Fruit fly (Drosophila melanogaster) whole organism, embryonic: ENCODE data around the gene bin.

Source experiments
- CG10321 ChIP-seq: fragments of 200-800 bp; sonication (Bioruptor generic); IDR thresholded peaks from 2 replicates; pipeline ENCODE4 v1.3.6; 2022; ENCODE audit warnings: missing biosample characterization, missing genetic modification characterization
- CG11504 ChIP-seq: fragments of 200-800 bp; sonication (Bioruptor generic); optimal IDR thresholded peaks from 3 replicates; lab custom pipeline; 2019; ENCODE audit warnings: missing biosample characterization, mild to moderate bottlenecking, missing genetic modification characterization, moderate library complexity
- CG12391 ChIP-seq: fragments of 200-800 bp; sonication (Bioruptor generic); optimal IDR thresholded peaks from 3 replicates; lab custom pipeline; 2018; ENCODE audit warnings: missing biosample characterization, mild to moderate bottlenecking, missing genetic modification characterization, moderate library complexity
- CG13287 ChIP-seq: fragments of 200-800 bp; sonication (Bioruptor generic); IDR thresholded peaks from 2 replicates; pipeline ENCODE4 v1.3.6; 2022; ENCODE audit warnings: missing biosample characterization, missing genetic modification characterization; ENCODE audit not compliant: partially characterized antibody
- CG15514 ChIP-seq: fragments of 200-800 bp; sonication (Bioruptor generic); optimal IDR thresholded peaks from 3 replicates; lab custom pipeline; 2017; ENCODE audit warnings: missing biosample characterization, missing genetic modification characterization, mild to moderate bottlenecking, moderate library complexity, missing genetic modification reagents
- CG17359 ChIP-seq: fragments of 200-800 bp; sonication (Bioruptor generic); optimal IDR thresholded peaks from 3 replicates; lab custom pipeline; 2018; ENCODE audit warnings: missing biosample characterization, mild to moderate bottlenecking, missing genetic modification characterization, moderate library complexity
- CG17568 ChIP-seq: fragments of 200-800 bp; sonication (Bioruptor generic); optimal IDR thresholded peaks from 2 replicates; lab custom pipeline; 2018; ENCODE audit warnings: missing biosample characterization, mild to moderate bottlenecking, missing genetic modification characterization, moderate library complexity
- CG18262 ChIP-seq: fragments of 200-800 bp; optimal IDR thresholded peaks from 3 replicates; lab custom pipeline; 2019; ENCODE audit warnings: missing biosample characterization, mild to moderate bottlenecking, missing genetic modification characterization, moderate library complexity
- CG2199 ChIP-seq: fragments of 200-800 bp; sonication (Bioruptor generic); IDR thresholded peaks from 3 replicates; pipeline ENCODE4 v1.3.6; 2022; ENCODE audit warnings: missing biosample characterization, missing genetic modification characterization
- CG34422 ChIP-seq: fragments of 200-800 bp; sonication (Bioruptor generic); IDR thresholded peaks from 3 replicates; pipeline ENCODE4 v1.3.6; 2022; ENCODE audit warnings: missing biosample characterization, missing genetic modification characterization
- CG6175 ChIP-seq: fragments of 200-800 bp; sonication (Bioruptor generic); IDR thresholded peaks from 3 replicates; pipeline ENCODE4 v1.3.6; 2022; ENCODE audit warnings: missing biosample characterization, missing genetic modification characterization
- CG7372 ChIP-seq: fragments of 200-800 bp; sonication (Bioruptor generic); IDR thresholded peaks from 2 replicates; pipeline ENCODE4 v1.3.6; 2022; ENCODE audit warnings: missing biosample characterization, missing genetic modification characterization
- CG7839 ChIP-seq: fragments of 200-800 bp; sonication (Bioruptor generic); optimal IDR thresholded peaks from 3 replicates; lab custom pipeline; 2018; ENCODE audit warnings: missing biosample characterization, mild to moderate bottlenecking, missing genetic modification characterization, moderate library complexity
- CG7928 ChIP-seq: fragments of 200-800 bp; sonication (Bioruptor generic); optimal IDR thresholded peaks from 2 replicates; lab custom pipeline; 2017; ENCODE audit warnings: missing biosample characterization, mild to moderate bottlenecking, missing genetic modification characterization
- CG9932 ChIP-seq: fragments of 200-800 bp; sonication (Bioruptor generic); IDR thresholded peaks from 2 replicates; pipeline ENCODE4 v1.3.6; 2022; ENCODE audit warnings: missing biosample characterization, missing genetic modification characterization
- CTCF ChIP-seq: fragments of 200-800 bp; sonication (Bioruptor generic); optimal IDR thresholded peaks from 2 replicates; lab custom pipeline; 2017; ENCODE audit warnings: missing biosample characterization, mild to moderate bottlenecking, missing genetic modification characterization, moderate library complexity
- D ChIP-seq, 2 experiments: fragments of 200-800 bp in 1 of 2; fragments of >200 bp in 1 of 2; sonication (Bioruptor generic) in 1 of 2; optimal IDR thresholded peaks; 2 replicates in 1 of 2; 3 replicates in 1 of 2; lab custom pipeline; 2017; ENCODE audit warnings: mild to moderate bottlenecking in 1 of 2, missing biosample characterization in 1 of 2, missing genetic modification characterization in 1 of 2, missing genetic modification reagents in 1 of 2
- Dad ChIP-seq: fragments of 200-800 bp; sonication (Bioruptor generic); optimal IDR thresholded peaks from 3 replicates; lab custom pipeline; 2016; ENCODE audit warnings: missing biosample characterization, missing genetic modification characterization
- Deaf1 ChIP-seq: fragments of 200-800 bp; optimal IDR thresholded peaks from 3 replicates; lab custom pipeline; 2019; ENCODE audit warnings: missing biosample characterization, mild to moderate bottlenecking, missing genetic modification characterization, moderate library complexity
- Fer1 ChIP-seq: fragments of 200-800 bp; sonication (Bioruptor generic); optimal IDR thresholded peaks from 2 replicates; lab custom pipeline; 2017; ENCODE audit warnings: missing biosample characterization, mild to moderate bottlenecking, missing genetic modification characterization
- Hr3 ChIP-seq: fragments of 200-800 bp; sonication (Bioruptor generic); optimal IDR thresholded peaks from 3 replicates; lab custom pipeline; 2016; ENCODE audit warnings: missing biosample characterization, missing genetic modification characterization
- Jarid2 ChIP-seq: fragments of 200-800 bp; sonication (Bioruptor generic); optimal IDR thresholded peaks from 3 replicates; lab custom pipeline; 2017; ENCODE audit warnings: mild to moderate bottlenecking, missing biosample characterization, missing genetic modification reagents, missing genetic modification characterization
- Lim3 ChIP-seq: fragments of 200-800 bp; sonication (Bioruptor generic); IDR thresholded peaks from 2 replicates; pipeline ENCODE4 v1.3.6; 2022; ENCODE audit warnings: missing biosample characterization, missing genetic modification characterization
- Med ChIP-seq: fragments of 200-800 bp; sonication (Bioruptor generic); peaks from one replicate; lab custom pipeline; 2016; ENCODE audit warnings: missing biosample characterization, missing genetic modification characterization, mild to moderate bottlenecking, inconsistent platforms, moderate library complexity
- Meics ChIP-seq: fragments of 200-800 bp; sonication (Bioruptor generic); optimal IDR thresholded peaks from 2 replicates; lab custom pipeline; 2017; ENCODE audit warnings: missing biosample characterization, mild to moderate bottlenecking, missing genetic modification characterization
- Oli ChIP-seq: fragments of 200-800 bp; sonication (Bioruptor generic); optimal IDR thresholded peaks from 2 replicates; lab custom pipeline; 2018; ENCODE audit warnings: missing biosample characterization, mild to moderate bottlenecking, missing genetic modification characterization, moderate library complexity
- PHDP ChIP-seq: fragments of 200-800 bp; sonication (Bioruptor generic); optimal IDR thresholded peaks from 3 replicates; lab custom pipeline; 2018; ENCODE audit warnings: missing biosample characterization, mild to moderate bottlenecking, missing genetic modification characterization, moderate library complexity
- Scr ChIP-seq: fragments of 200-800 bp; sonication (Bioruptor generic); IDR thresholded peaks from 2 replicates; pipeline ENCODE4 v1.3.6; 2022; ENCODE audit warnings: missing biosample characterization, missing genetic modification characterization; ENCODE audit not compliant: partially characterized antibody
- Taf1 ChIP-seq: fragments of 200-800 bp; sonication (Bioruptor generic); IDR thresholded peaks from 2 replicates; pipeline ENCODE4 v1.3.6; 2022; ENCODE audit warnings: missing biosample characterization, missing genetic modification characterization
- abd-A ChIP-seq: fragments of 200-800 bp; sonication (Bioruptor generic); optimal IDR thresholded peaks from 3 replicates; lab custom pipeline; 2019; ENCODE audit warnings: missing biosample characterization, mild to moderate bottlenecking, missing genetic modification characterization, moderate library complexity
- amos ChIP-seq: fragments of 200-800 bp; sonication (Bioruptor generic); IDR thresholded peaks from 2 replicates; pipeline ENCODE4 v1.3.6; 2022; ENCODE audit warnings: missing biosample characterization, missing genetic modification characterization; ENCODE audit not compliant: partially characterized antibody
- ase ChIP-seq: fragments of 200-800 bp; sonication (Bioruptor generic); IDR thresholded peaks from 3 replicates; pipeline ENCODE4 v1.3.6; 2022; ENCODE audit warnings: missing biosample characterization, missing genetic modification characterization
- ato ChIP-seq: fragments of 200-800 bp; sonication (Bioruptor generic); IDR thresholded peaks from 2 replicates; pipeline ENCODE4 v1.3.6; 2022; ENCODE audit warnings: missing biosample characterization, missing genetic modification characterization; ENCODE audit not compliant: partially characterized antibody
- chm ChIP-seq: fragments of 200-800 bp; sonication (Bioruptor generic); IDR thresholded peaks from 2 replicates; pipeline ENCODE4 v1.3.6; 2022; ENCODE audit warnings: missing biosample characterization, missing genetic modification characterization
- dpn ChIP-seq, 2 experiments: fragments of 200-800 bp; sonication (Bioruptor generic); optimal IDR thresholded peaks; 3 replicates each; lab custom pipeline; 2016; ENCODE audit warnings: missing biosample characterization in 2 of 2, missing genetic modification characterization in 2 of 2
- esg ChIP-seq: fragments of 200-800 bp; sonication (Bioruptor generic); conservative IDR thresholded peaks from 2 replicates; pipeline ENCODE4 v1.3.6; 2022; ENCODE audit warnings: missing biosample characterization, missing genetic modification characterization
- gem ChIP-seq: fragments of 200-800 bp; sonication (Bioruptor generic); optimal IDR thresholded peaks from 2 replicates; lab custom pipeline; 2019; ENCODE audit warnings: missing biosample characterization, mild to moderate bottlenecking, missing genetic modification characterization, moderate library complexity
- ham ChIP-seq: fragments of 200-800 bp; sonication (Bioruptor generic); IDR thresholded peaks from 2 replicates; pipeline ENCODE4 v1.3.6; 2022; ENCODE audit warnings: missing biosample characterization, missing genetic modification characterization
- lov ChIP-seq, 2 experiments: fragments of 200-800 bp in 1 of 2; fragments of >200 bp in 1 of 2; sonication (Bioruptor generic) in 1 of 2; IDR thresholded peaks in 1 of 2; optimal IDR thresholded peaks in 1 of 2; 2 replicates in 1 of 2; 3 replicates in 1 of 2; pipeline versions ENCODE4 v1.3.6 to Lab custom; 2017 to 2022; ENCODE audit warnings: missing biosample characterization in 1 of 2, missing genetic modification characterization in 1 of 2
- mam ChIP-seq: fragments of 200-800 bp; sonication (Bioruptor generic); optimal IDR thresholded peaks from 3 replicates; lab custom pipeline; 2016; ENCODE audit warnings: missing biosample characterization, missing genetic modification characterization
- nau ChIP-seq: fragments of 200-800 bp; sonication (Bioruptor generic); optimal IDR thresholded peaks from 3 replicates; lab custom pipeline; 2017; ENCODE audit warnings: missing biosample characterization, mild to moderate bottlenecking, missing genetic modification characterization, missing genetic modification reagents
- nmo ChIP-seq: fragments of 200-800 bp; sonication (Bioruptor generic); optimal IDR thresholded peaks from 2 replicates; lab custom pipeline; 2018; ENCODE audit warnings: missing biosample characterization, mild to moderate bottlenecking, missing genetic modification characterization, moderate library complexity
- sens-2 ChIP-seq: fragments of 200-800 bp; sonication (Bioruptor generic); IDR thresholded peaks from 2 replicates; pipeline ENCODE4 v1.3.6; 2022; ENCODE audit warnings: missing biosample characterization, missing genetic modification characterization
- shn ChIP-seq: fragments of 200-800 bp; sonication (Bioruptor generic); optimal IDR thresholded peaks from 3 replicates; lab custom pipeline; 2016; ENCODE audit warnings: missing biosample characterization, missing genetic modification characterization
- ssp ChIP-seq: fragments of 200-800 bp; sonication (Bioruptor generic); IDR thresholded peaks from 2 replicates; pipeline ENCODE4 v1.3.6; 2022; ENCODE audit warnings: missing biosample characterization, missing genetic modification characterization
- zen2 ChIP-seq: fragments of 200-800 bp; sonication (Bioruptor generic); IDR thresholded peaks from 3 replicates; pipeline ENCODE4 v1.3.6; 2022; ENCODE audit warnings: missing biosample characterization, missing genetic modification characterization; ENCODE audit not compliant: partially characterized antibody
- zfh1 ChIP-seq: fragments of 200-800 bp; sonication (Bioruptor generic); IDR thresholded peaks from 3 replicates; pipeline ENCODE4 v1.3.6; 2022; ENCODE audit warnings: missing biosample characterization, missing genetic modification characterization

The bin gene

DNA sequence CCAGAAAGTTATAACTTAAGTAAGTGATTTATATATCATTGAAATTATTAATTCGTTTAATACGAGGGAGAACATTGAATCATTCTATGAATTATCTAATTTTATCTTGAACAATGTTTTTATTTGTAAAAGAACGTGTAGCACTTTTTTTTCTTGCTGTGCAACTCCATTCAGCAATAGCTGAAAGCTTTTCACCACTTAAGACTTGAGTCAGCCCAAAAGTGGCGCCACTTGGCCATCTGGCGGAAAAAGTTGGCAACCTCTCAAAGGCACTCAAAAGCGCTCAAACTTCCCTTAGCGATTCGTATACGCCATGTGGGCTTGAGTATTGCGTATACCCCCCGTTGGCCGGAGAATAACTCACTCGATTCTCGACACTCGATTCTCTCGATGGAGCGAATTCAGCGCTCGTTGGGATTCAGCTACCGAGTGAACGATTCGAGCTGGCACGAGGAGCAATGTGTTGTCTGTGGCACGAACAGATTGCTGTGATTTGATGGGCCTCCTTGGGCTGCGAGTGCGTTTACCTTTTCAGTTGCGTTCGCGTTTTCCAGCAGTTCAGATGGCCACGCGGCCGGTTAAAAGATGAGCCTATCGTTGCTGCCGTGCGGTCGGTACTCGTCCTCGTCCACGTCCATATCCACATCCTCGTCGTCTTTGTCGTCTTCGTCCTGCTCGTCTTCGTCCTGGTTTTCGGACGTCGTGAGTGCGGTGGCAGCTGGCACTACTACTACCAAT, 23.3 kb downstream of the bin start (continued):
- peak; percentile 90 for TF ChIP-seq Med
- TF ChIP-seq zen2, result peak; percentile 52; the same call in 2 of the 3 replicates
- no peak for TF ChIP-seq CG7928 (GFP tag; lab: Kevin White, UChicago)
- TF ChIP-seq nau (GFP tag; lab: Kevin White, UChicago), result no peak
- TF ChIP-seq sens-2 (GFP tag; lab: Robert Waterston, UW), result peak; percentile 19; the same call in 1 of the 2 replicates
- peak; percentile 8 for TF ChIP-seq CG17568 (GFP tag; lab: Kevin White, UChicago)
- peak; percentile 42 for TF ChIP-seq gem (tag; lab: Kevin White, UChicago)
- TF ChIP-seq CG15514 (GFP tag; lab: Kevin White, UChicago), result peak; percentile 11
- peak; percentile 53 for TF ChIP-seq CG13287
- TF ChIP-seq CG9932 (GFP tag; lab: Robert Waterston, UW), result peak; percentile 46
- peak; percentile 27 for TF ChIP-seq Hr3 (GFP tag; lab: Kevin White, UChicago)
- peak; percentile 70; the same call in 2 of the 3 replicates for TF ChIP-seq ase
- TF ChIP-seq D (optimal IDR thresholded peaks at IDR 0.05; lab: Kevin White, UChicago), result no peak
- TF ChIP-seq D (GFP tag; optimal IDR thresholded peaks at IDR 0.05; lab: Kevin White, UChicago), result no peak
- peak; percentile 18 for TF ChIP-seq CG11504 (tag; lab: Kevin White, UChicago)
- no peak for TF ChIP-seq Scr (GFP tag; lab: Robert Waterston, UW)
- TF ChIP-seq nmo (GFP tag; lab: Kevin White, UChicago), result peak; percentile 2
- peak; percentile 24 for TF ChIP-seq mam (GFP tag; lab: Kevin White, UChicago)
- peak; percentile 61 for TF ChIP-seq Jarid2 (GFP tag; lab: Kevin White, UChicago)
- no peak for TF ChIP-seq Dad (GFP tag; lab: Kevin White, UChicago)
- peak; percentile 50 for TF ChIP-seq esg
- 0 out of 3 replicates have a peak, but pooled peaks have one; percentile 26 for TF ChIP-seq CG34422 (GFP tag; lab: Robert Waterston, UW)
- TF ChIP-seq Lim3, result no peak
- TF ChIP-seq abd-A (tag; lab: Kevin White, UChicago), result peak; percentile 23
- peak; percentile 33 for TF ChIP-seq Oli
- no peak for TF ChIP-seq ato (GFP tag; lab: Robert Waterston, UW)
- TF ChIP-seq ssp (GFP tag; lab: Robert Waterston, UW), result 0 out of 2 replicates have a peak, but pooled peaks have one; percentile 11
- peak; percentile 32; the same call in 1 of the 2 replicates for TF ChIP-seq CG10321 (GFP tag; lab: Robert Waterston, UW)
- TF ChIP-seq Meics (GFP tag; lab: Kevin White, UChicago), result peak; percentile 37
- peak; percentile 56; the same call in 1 of the 2 replicates for TF ChIP-seq amos (GFP tag; lab: Robert Waterston, UW)
- peak; percentile 41; the same call in 1 of the 2 replicates for TF ChIP-seq Taf1
- TF ChIP-seq chm, result peak; percentile 65; the same call in 1 of the 2 replicates
- TF ChIP-seq Fer1, result peak; percentile 0
- TF ChIP-seq PHDP, result peak; percentile 65
- TF ChIP-seq CG7372 (GFP tag; lab: Robert Waterston, UW), result peak; percentile 63; the same call in 1 of the 2 replicates
- TF ChIP-seq CG7839 (tag; lab: Kevin White, UChicago), result peak; percentile 55
- peak; percentile 53; the same call in 1 of the 3 replicates for TF ChIP-seq zfh1 (GFP tag; lab: Robert Waterston, UW)
- TF ChIP-seq CTCF (GFP tag; lab: Kevin White, UChicago), result peak; percentile 93
- TF ChIP-seq CG2199, result no peak
- TF ChIP-seq CG18262 (tag; lab: Kevin White, UChicago), result peak; percentile 33
- TF ChIP-seq CG17359 (tag; lab: Kevin White, UChicago), result peak; percentile 27
- TF ChIP-seq shn (GFP tag; lab: Kevin White, UChicago), result no peak
- peak; percentile 44 for TF ChIP-seq CG12391 (tag; lab: Kevin White, UChicago)
- TF ChIP-seq CG6175 (GFP tag; lab: Robert Waterston, UW), result peak; percentile 40; the same call in 1 of the 3 replicates
- TF ChIP-seq ham (GFP tag; lab: Robert Waterston, UW), result no peak
- peak; percentile 96 for TF ChIP-seq Deaf1 (tag; lab: Kevin White, UChicago)
- no peak for TF ChIP-seq lov (optimal IDR thresholded peaks at IDR 0.05; lab: Kevin White, UChicago)
- 0 out of 3 replicates have a peak, but pooled peaks have one; percentile 9 for TF ChIP-seq lov (GFP tag; IDR thresholded peaks at IDR 0.05; lab: Robert Waterston, UW)
- peak in 1 of 2 experiments; percentile 58 for TF ChIP-seq dpn (GFP tag; optimal IDR thresholded peaks at IDR 0.05; lab: Kevin White, UChicago)
